Fruit fly (Drosophila melanogaster): Measurements from ENCODE around the gene CG15747.

Gene CG15747

dm6 chrX:13384583-13385342 lies 46.6 kb downstream of the CG15747 start, which contains the start of the genes Rbp1-like and Tim9a (continued):
- TF ChIP-seq dmrt99B (tag; optimal IDR thresholded peaks at IDR 0.05) = peak; percentile 19
- TF ChIP-seq CG3847 (GFP tag; IDR thresholded peaks at IDR 0.05) = peak; percentile 55
- TF ChIP-seq CG15011 (GFP tag; optimal IDR thresholded peaks at IDR 0.05) = peak; percentile 41
- peak; percentile 16 for TF ChIP-seq CG1603 (tag; optimal IDR thresholded peaks at IDR 0.05)
- TF ChIP-seq CG8388 (GFP tag; optimal IDR thresholded peaks at IDR 0.05) = no peak
- no peak for TF ChIP-seq unpg (GFP tag; optimal IDR thresholded peaks at IDR 0.05)
- TF ChIP-seq CG9727 (GFP tag; optimal IDR thresholded peaks at IDR 0.05) = peak; percentile 30
- peak; percentile 61 for TF ChIP-seq CG10543 (GFP tag; optimal IDR thresholded peaks at IDR 0.05)
- TF ChIP-seq Doc2 (GFP tag; IDR thresholded peaks at IDR 0.05) = no peak
- peak; percentile 53 for TF ChIP-seq CG34376 (GFP tag; optimal IDR thresholded peaks at IDR 0.05)
- TF ChIP-seq CG13296 (GFP tag; optimal IDR thresholded peaks at IDR 0.05) = peak; percentile 41
- TF ChIP-seq trem (tag; optimal IDR thresholded peaks at IDR 0.05) = peak; percentile 70
- TF ChIP-seq CG4617 (GFP tag; optimal IDR thresholded peaks at IDR 0.05; ENCODE audit: borderline replicate concordance) = peak; percentile 50
- TF ChIP-seq Kr (GFP tag; optimal IDR thresholded peaks at IDR 0.05) = no peak
- peak; percentile 75 for TF ChIP-seq row (GFP tag; IDR thresholded peaks at IDR 0.05)
- no peak for TF ChIP-seq D19A (tag; optimal IDR thresholded peaks at IDR 0.05)
- TF ChIP-seq CG2116 (GFP tag; optimal IDR thresholded peaks at IDR 0.05) = peak; percentile 81
- TF ChIP-seq Pdp1 (GFP tag; optimal IDR thresholded peaks at IDR 0.05) = peak in 1 of 2 experiments; percentile 64
- TF ChIP-seq YL-1 (GFP tag; optimal IDR thresholded peaks at IDR 0.05) = peak; percentile 73
- peak; percentile 72 for TF ChIP-seq HLH4C (GFP tag; IDR thresholded peaks at IDR 0.05; ENCODE audit: partially characterized antibody)
- peak; percentile 9 for TF ChIP-seq exex (tag; optimal IDR thresholded peaks at IDR 0.05)
- TF ChIP-seq CG17829 (tag; optimal IDR thresholded peaks at IDR 0.05) = peak; percentile 51
- peak; percentile 58; the same call in 1 of the 2 replicates for TF ChIP-seq Bgb (GFP tag; IDR thresholded peaks at IDR 0.05; ENCODE audit: partially characterized antibody)
- TF ChIP-seq CG7271 (tag; optimal IDR thresholded peaks at IDR 0.05) = peak; percentile 36
- no peak for TF ChIP-seq toy (GFP tag; IDR thresholded peaks at IDR 0.05)
- TF ChIP-seq bab2 (GFP tag; optimal IDR thresholded peaks at IDR 0.05) = no peak
- peak; percentile 62 for TF ChIP-seq CG9437 (GFP tag; optimal IDR thresholded peaks at IDR 0.05)
- peak; percentile 65 for TF ChIP-seq stwl (tag; optimal IDR thresholded peaks at IDR 0.05)
- TF ChIP-seq HmgD (GFP tag; optimal IDR thresholded peaks at IDR 0.05) = no peak
- no peak for TF ChIP-seq CG11456 (GFP tag; IDR thresholded peaks at IDR 0.05)
- peak; percentile 41 for TF ChIP-seq Nf-YB (GFP tag; optimal IDR thresholded peaks at IDR 0.05)
- peak; percentile 65 for TF ChIP-seq CG9932 (GFP tag; IDR thresholded peaks at IDR 0.05)
- TF ChIP-seq PHDP (tag; optimal IDR thresholded peaks at IDR 0.05) = peak; percentile 3
- TF ChIP-seq CkIIα-i1 (GFP tag; IDR thresholded peaks at IDR 0.05) = no peak
- TF ChIP-seq z (GFP tag; IDR thresholded peaks at IDR 0.05) = no peak
- TF ChIP-seq Usf (GFP tag; optimal IDR thresholded peaks at IDR 0.05) = no peak
- TF ChIP-seq CG18764 (GFP tag; optimal IDR thresholded peaks at IDR 0.05) = peak; percentile 26
- no peak for TF ChIP-seq cg (GFP tag; optimal IDR thresholded peaks at IDR 0.05)
- 0 out of 2 replicates have a peak, but pooled peaks have one; percentile 8 for TF ChIP-seq Ptx1 (GFP tag; IDR thresholded peaks at IDR 0.05)
- TF ChIP-seq CG16813 (GFP tag; IDR thresholded peaks at IDR 0.05; ENCODE audit: partially characterized antibody) = peak; percentile 81
- TF ChIP-seq lov (optimal IDR thresholded peaks at IDR 0.05) = no peak
- TF ChIP-seq lov (GFP tag; IDR thresholded peaks at IDR 0.05) = no peak
- TF ChIP-seq CG12155 (GFP tag; optimal IDR thresholded peaks at IDR 0.05) = peak; percentile 54
- no peak for TF ChIP-seq CG31224 (GFP tag; IDR thresholded peaks at IDR 0.05)
- TF ChIP-seq usp (GFP tag; optimal IDR thresholded peaks at IDR 0.05) = no peak
- no peak for TF ChIP-seq CHES-1-like (GFP tag; optimal IDR thresholded peaks at IDR 0.05)
- no peak for TF ChIP-seq Sox102F (GFP tag; optimal IDR thresholded peaks at IDR 0.05)
- TF ChIP-seq Poxn (GFP tag; IDR thresholded peaks at IDR 0.05) = no peak
- TF ChIP-seq Hr51 (GFP tag; optimal IDR thresholded peaks at IDR 0.05) = peak in 1 of 2 experiments; percentile 41
